Worm (Caenorhabditis elegans) whole organism, L2 larva: ENCODE measurements around the gene Y105C5B.1413.

Source experiments
- C34F6.9 ChIP-seq: fragments of 150-350 bp; optimal IDR thresholded peaks from 2 replicates; lab custom pipeline; 2014; ENCODE audit warnings: missing biosample characterization, missing genetic modification characterization
- F13H6.1 ChIP-seq: sonication (generic microtip); optimal IDR thresholded peaks from 2 replicates; lab custom pipeline; 2016; ENCODE audit warnings: missing genetic modification characterization, missing compliant biosample characterization
- R02D3.7 ChIP-seq: fragments of 150-350 bp; optimal IDR thresholded peaks from 2 replicates; lab custom pipeline; 2014; ENCODE audit warnings: missing biosample characterization, missing genetic modification characterization
- Y55F3AM.14 ChIP-seq: fragments of 200-800 bp; sonication (Bioruptor generic); optimal IDR thresholded peaks from 2 replicates; lab custom pipeline; 2018; ENCODE audit warnings: mild to moderate bottlenecking, missing genetic modification characterization, missing compliant biosample characterization
- alr-1 ChIP-seq: fragments of 150-350 bp; optimal IDR thresholded peaks from 2 replicates; lab custom pipeline; 2014; ENCODE audit warnings: missing biosample characterization, missing genetic modification characterization
- aly-2 ChIP-seq: fragments of 150-350 bp; optimal IDR thresholded peaks from 2 replicates; lab custom pipeline; 2014; ENCODE audit warnings: missing biosample characterization, missing genetic modification characterization
- ama-1 ChIP-seq: fragments of 150-350 bp; optimal IDR thresholded peaks from 2 replicates; lab custom pipeline; 2018; ENCODE audit warnings: inconsistent platforms
- blmp-1 ChIP-seq: sonication (generic microtip); optimal IDR thresholded peaks from 2 replicates; lab custom pipeline; 2017; ENCODE audit warnings: missing genetic modification characterization, mild to moderate bottlenecking, missing compliant biosample characterization, antibody characterized with exemption, moderate library complexity; ENCODE audit not compliant: insufficient read depth
- ceh-16 ChIP-seq: fragments of 150-350 bp; optimal IDR thresholded peaks from 2 replicates; lab custom pipeline; 2014; ENCODE audit warnings: missing biosample characterization, missing genetic modification characterization
- ceh-82 ChIP-seq: fragments of 150-350 bp; optimal IDR thresholded peaks from 2 replicates; lab custom pipeline; 2014; ENCODE audit warnings: missing biosample characterization, missing genetic modification characterization
- crh-2 ChIP-seq: sonication (generic microtip); optimal IDR thresholded peaks from 2 replicates; lab custom pipeline; 2017; ENCODE audit warnings: missing biosample characterization, missing genetic modification characterization
- dmd-4 ChIP-seq: sonication (generic microtip); optimal IDR thresholded peaks from 2 replicates; lab custom pipeline; 2017; ENCODE audit warnings: missing biosample characterization, missing genetic modification characterization
- egl-27 ChIP-seq: sonication (generic microtip); optimal IDR thresholded peaks from 3 replicates; lab custom pipeline; 2017; ENCODE audit warnings: missing biosample characterization, missing genetic modification reagents, missing genetic modification characterization
- elt-1 ChIP-seq: fragments of 150-350 bp; optimal IDR thresholded peaks from 2 replicates; lab custom pipeline; 2014; ENCODE audit warnings: missing biosample characterization, missing genetic modification characterization
- elt-3 ChIP-seq: sonication (generic microtip); optimal IDR thresholded peaks from 2 replicates; lab custom pipeline; 2017; ENCODE audit warnings: missing biosample characterization, missing genetic modification characterization
- gmeb-1 ChIP-seq: fragments of 150-350 bp; optimal IDR thresholded peaks from 2 replicates; lab custom pipeline; 2014; ENCODE audit warnings: missing biosample characterization, missing genetic modification characterization
- lin-11 ChIP-seq: fragments of 150-350 bp; sonication (generic microtip); optimal IDR thresholded peaks from 2 replicates; lab custom pipeline; 2014; ENCODE audit warnings: missing biosample characterization, missing genetic modification characterization, inconsistent platforms, mixed read lengths
- lin-13 ChIP-seq: fragments of 150-350 bp; optimal IDR thresholded peaks from 2 replicates; lab custom pipeline; 2014; ENCODE audit warnings: missing biosample characterization, missing genetic modification reagents, missing genetic modification characterization
- lsy-2 ChIP-seq, 2 experiments: fragments of 150-350 bp in 1 of 2; sonication (generic microtip) in 1 of 2; optimal IDR thresholded peaks; 2 replicates each; lab custom pipeline; 2014 to 2017; ENCODE audit warnings: missing biosample characterization in 2 of 2, missing genetic modification characterization in 2 of 2
- mab-5 ChIP-seq: fragments of 150-350 bp; optimal IDR thresholded peaks from 2 replicates; lab custom pipeline; 2014; ENCODE audit warnings: missing biosample characterization, missing genetic modification characterization
- mbf-1 ChIP-seq: sonication (generic microtip); optimal IDR thresholded peaks from 2 replicates; lab custom pipeline; 2017; ENCODE audit warnings: missing biosample characterization, missing genetic modification characterization
- mdl-1 ChIP-seq, 2 experiments: fragments of 150-350 bp in 1 of 2; sonication (generic microtip) in 1 of 2; optimal IDR thresholded peaks; 2 replicates each; lab custom pipeline; 2017; ENCODE audit warnings: missing biosample characterization in 2 of 2, missing genetic modification characterization in 2 of 2
- nhr-10 ChIP-seq: sonication (generic microtip); optimal IDR thresholded peaks from 2 replicates; lab custom pipeline; 2017; ENCODE audit warnings: missing biosample characterization, missing genetic modification characterization
- nhr-129 ChIP-seq: fragments of 150-350 bp; optimal IDR thresholded peaks from 2 replicates; lab custom pipeline; 2014; ENCODE audit warnings: missing biosample characterization, missing genetic modification characterization
- nhr-21 ChIP-seq: fragments of 150-350 bp; optimal IDR thresholded peaks from 2 replicates; lab custom pipeline; 2014; ENCODE audit warnings: missing biosample characterization, missing genetic modification characterization
- nhr-25 ChIP-seq: fragments of 150-350 bp; sonication (generic microtip); optimal IDR thresholded peaks from 3 replicates; lab custom pipeline; 2014; ENCODE audit warnings: missing biosample characterization, missing genetic modification characterization
- peb-1 ChIP-seq: fragments of 150-350 bp; optimal IDR thresholded peaks from 2 replicates; lab custom pipeline; 2014; ENCODE audit warnings: missing biosample characterization, missing genetic modification characterization
- sem-4 ChIP-seq: fragments of 150-350 bp; optimal IDR thresholded peaks from 2 replicates; lab custom pipeline; 2014; ENCODE audit warnings: missing biosample characterization, missing genetic modification reagents, missing genetic modification characterization
- sma-3 ChIP-seq: sonication (generic microtip); optimal IDR thresholded peaks from 2 replicates; lab custom pipeline; 2016; ENCODE audit warnings: missing genetic modification reagents, missing genetic modification characterization, missing compliant biosample characterization
- sma-9 ChIP-seq, 2 experiments: fragments of 150-350 bp in 1 of 2; sonication (generic microtip) in 1 of 2; optimal IDR thresholded peaks; 2 replicates each; lab custom pipeline; 2014 to 2016; ENCODE audit warnings: missing genetic modification characterization in 2 of 2, mild to moderate bottlenecking in 1 of 2, missing biosample characterization in 1 of 2, missing compliant biosample characterization in 1 of 2, missing genetic modification reagents in 1 of 2, moderate library complexity in 1 of 2
- unc-55 ChIP-seq: fragments of 150-350 bp; sonication (generic microtip); optimal IDR thresholded peaks from 3 replicates; lab custom pipeline; 2014; ENCODE audit warnings: missing biosample characterization, missing genetic modification reagents, missing genetic modification characterization
- zag-1 ChIP-seq: fragments of 150-350 bp; optimal IDR thresholded peaks from 2 replicates; lab custom pipeline; 2014; ENCODE audit warnings: missing biosample characterization, missing genetic modification characterization
- ztf-1 ChIP-seq: fragments of 200-800 bp; sonication (Bioruptor generic); conservative IDR thresholded peaks from 2 replicates; pipeline ENCODE4 v1.3.6; 2022; ENCODE audit warnings: missing genetic modification characterization, missing compliant biosample characterization
- ztf-4 ChIP-seq: fragments of 150-350 bp; optimal IDR thresholded peaks from 2 replicates; lab custom pipeline; 2014; ENCODE audit warnings: missing biosample characterization, missing genetic modification characterization

Gene Y105C5B.1413

ce11 chrIV:16170606-16171033, 13.8 kb downstream of the Y105C5B.1413 start, which contains the start of gene gln-3 (continued):
- no peak for TF ChIP-seq R02D3.7 (tag; lab: Kevin White, UChicago)
- TF ChIP-seq egl-27 (tag; lab: Kevin White, UChicago): no peak
- no peak for TF ChIP-seq mbf-1 (tag; lab: Kevin White, UChicago)
- peak; percentile 17 for TF ChIP-seq nhr-129 (tag; lab: Kevin White, UChicago)
- TF ChIP-seq ztf-1 (GFP tag; lab: Robert Waterston, UW): no peak
- TF ChIP-seq lsy-2 (tag; optimal IDR thresholded peaks at IDR 0.05; lab: Kevin White, UChicago): peak in 1 of 2 experiments; percentile 14
- no peak for TF ChIP-seq peb-1 (tag; lab: Kevin White, UChicago)
- TF ChIP-seq sma-3 (GFP tag; lab: Kevin White, UChicago): peak; percentile 49
- no peak for TF ChIP-seq alr-1 (tag; lab: Kevin White, UChicago)
- no peak for TF ChIP-seq lin-13 (GFP tag; lab: Kevin White, UChicago)

ce11 chrIV:16169443-16170105, 14.8 kb downstream of the Y105C5B.1413 start:
- no peak for TF ChIP-seq Y55F3AM.14 (GFP tag; lab: Kevin White, UChicago)
- TF ChIP-seq nhr-25 (tag; lab: Kevin White, UChicago): peak; percentile 41
- TF ChIP-seq alr-1 (tag; lab: Kevin White, UChicago): no peak
- no peak for TF ChIP-seq aly-2 (tag; lab: Kevin White, UChicago)
- TF ChIP-seq elt-3 (tag; lab: Kevin White, UChicago): no peak
- TF ChIP-seq mab-5 (tag; lab: Kevin White, UChicago): no peak
- peak in 1 of 2 experiments; percentile 2 for TF ChIP-seq mdl-1 (tag; optimal IDR thresholded peaks at IDR 0.05; lab: Kevin White, UChicago)
- peak; percentile 45 for TF ChIP-seq F13H6.1 (tag; lab: Kevin White, UChicago)
- peak; percentile 63 for TF ChIP-seq sma-9 (GFP tag; optimal IDR thresholded peaks at IDR 0.05; lab: Kevin White, UChicago)
- no peak for TF ChIP-seq sma-9 (tag; optimal IDR thresholded peaks at IDR 0.05; lab: Kevin White, UChicago)
- no peak for TF ChIP-seq lin-11
- no peak for TF ChIP-seq elt-1 (tag; lab: Kevin White, UChicago)
- TF ChIP-seq nhr-21: peak; percentile 86
- TF ChIP-seq sem-4 (tag; lab: Kevin White, UChicago): no peak
- peak; percentile 72 for TF ChIP-seq nhr-129 (tag; lab: Kevin White, UChicago)
- TF ChIP-seq ztf-4: no peak
- peak; percentile 5 for TF ChIP-seq C34F6.9 (tag; lab: Kevin White, UChicago)
- no peak for TF ChIP-seq nhr-10 (tag; lab: Kevin White, UChicago)
- TF ChIP-seq ztf-1 (GFP tag; lab: Robert Waterston, UW): no peak
- TF ChIP-seq mbf-1 (tag; lab: Kevin White, UChicago): no peak
- TF ChIP-seq lsy-2 (tag; optimal IDR thresholded peaks at IDR 0.05; lab: Kevin White, UChicago): no peak
- TF ChIP-seq dmd-4 (tag; lab: Kevin White, UChicago): no peak
- TF ChIP-seq crh-2 (tag; lab: Kevin White, UChicago): no peak
- no peak for TF ChIP-seq egl-27 (tag; lab: Kevin White, UChicago)
- no peak for TF ChIP-seq ceh-82 (tag; lab: Kevin White, UChicago)
- no peak for TF ChIP-seq zag-1 (tag; lab: Kevin White, UChicago)
- TF ChIP-seq gmeb-1: peak; percentile 29
- TF ChIP-seq unc-55 (GFP tag; lab: Kevin White, UChicago): no peak
- peak; percentile 39 for TF ChIP-seq ama-1 (lab: Kevin White, UChicago)
- TF ChIP-seq sma-3 (GFP tag; lab: Kevin White, UChicago): peak; percentile 50

ce11 chrIV:16168702-16169440, 15.6 kb downstream of the Y105C5B.1413 start:
- TF ChIP-seq elt-1 (tag; lab: Kevin White, UChicago): no peak
- no peak for TF ChIP-seq blmp-1 (tag; lab: Kevin White, UChicago)
- TF ChIP-seq ztf-4: no peak
- TF ChIP-seq zag-1 (tag; lab: Kevin White, UChicago): no peak
- no peak for TF ChIP-seq unc-55 (GFP tag; lab: Kevin White, UChicago)
- TF ChIP-seq alr-1 (tag; lab: Kevin White, UChicago): no peak
- TF ChIP-seq ceh-16 (tag; lab: Kevin White, UChicago): no peak
